Worm (Caenorhabditis elegans) whole organism, L1 larva: Measurements from ENCODE around the gene F44D12.6.

Source experiments
- dsc-1 ChIP-seq: sonication (generic microtip); optimal IDR thresholded peaks from 2 replicates; lab custom pipeline; 2016; ENCODE audit warnings: mild to moderate bottlenecking, missing genetic modification characterization, missing compliant biosample characterization
- jun-1 ChIP-seq: fragments of 150-350 bp; optimal IDR thresholded peaks from 2 replicates; lab custom pipeline; 2014; ENCODE audit warnings: missing biosample characterization, missing genetic modification reagents, missing genetic modification characterization
- lin-13 ChIP-seq: fragments of 150-350 bp; optimal IDR thresholded peaks from 2 replicates; lab custom pipeline; 2014; ENCODE audit warnings: missing biosample characterization, missing genetic modification reagents, missing genetic modification characterization
- mdl-1 ChIP-seq, 2 experiments: fragments of 150-350 bp; optimal IDR thresholded peaks; 2 replicates each; lab custom pipeline; 2014 to 2017; ENCODE audit warnings: missing biosample characterization in 2 of 2, missing genetic modification characterization in 2 of 2, inconsistent platforms in 1 of 2

ce11 chrIV:10022991-10023390, 10.2 kb upstream of the F44D12.6 start, which contains the start of gene F44D12.8:
- no peak for TF ChIP-seq jun-1 (tag; lab: Kevin White, UChicago)
- no peak for TF ChIP-seq lin-13 (GFP tag; lab: Kevin White, UChicago)
- TF ChIP-seq mdl-1 (tag; optimal IDR thresholded peaks at IDR 0.05; lab: Kevin White, UChicago) = no peak
- TF ChIP-seq dsc-1 = no peak
